Fruit fly (Drosophila melanogaster): Measurements from ENCODE around the gene eIF2beta.

The eIF2beta gene

DNA sequence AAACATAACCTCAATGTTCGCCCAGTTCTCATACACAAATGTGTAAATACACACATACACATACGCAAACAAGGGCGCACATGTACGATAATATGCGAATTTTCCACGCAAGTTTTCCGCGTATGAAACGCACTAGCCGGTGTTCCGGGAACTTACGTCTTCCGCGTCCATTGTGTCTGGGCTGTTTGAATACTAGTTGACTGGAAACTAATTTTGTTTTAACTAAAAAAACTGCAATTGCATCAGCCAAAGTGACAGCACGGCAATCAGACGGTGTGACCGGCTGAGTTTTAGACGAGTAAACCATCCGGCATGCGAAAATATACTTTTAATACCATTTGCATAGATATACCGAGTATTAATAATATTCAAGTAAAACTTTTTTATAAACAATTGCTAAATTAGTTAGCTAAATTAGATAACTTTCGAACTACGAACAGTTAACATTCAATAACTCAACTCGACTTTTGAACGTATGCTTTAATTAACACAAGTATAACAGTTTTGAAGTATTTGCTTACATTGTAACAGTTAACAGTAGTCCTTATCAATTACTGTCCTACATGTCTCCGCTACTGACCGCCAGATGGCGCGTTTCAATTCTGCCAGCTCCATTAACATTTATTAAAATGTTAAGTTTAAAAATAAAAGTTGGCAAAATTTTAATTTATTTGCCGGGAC, at the start of gene eIF2beta (continued):
- no peak for TF ChIP-seq Fer2 (tag; optimal IDR thresholded peaks at IDR 0.05)
- TF ChIP-seq CG12104 (GFP tag; optimal IDR thresholded peaks at IDR 0.05) = no peak
- peak; percentile 53 for TF ChIP-seq CG18262 (tag; optimal IDR thresholded peaks at IDR 0.05)
- no peak for TF ChIP-seq jigr1 (GFP tag; IDR thresholded peaks at IDR 0.05)
- no peak for TF ChIP-seq CG42726 (GFP tag; IDR thresholded peaks at IDR 0.05; ENCODE audit: partially characterized antibody)
- no peak for TF ChIP-seq zen (tag; optimal IDR thresholded peaks at IDR 0.05)
- peak; percentile 64 for TF ChIP-seq CG14710 (tag; optimal IDR thresholded peaks at IDR 0.05)
- no peak for TF ChIP-seq CG15011 (GFP tag; optimal IDR thresholded peaks at IDR 0.05)
- peak; percentile 41 for TF ChIP-seq D19A (tag; optimal IDR thresholded peaks at IDR 0.05)
- TF ChIP-seq chinmo (GFP tag; IDR thresholded peaks at IDR 0.05; ENCODE audit: partially characterized antibody) = peak; percentile 78; the same call in 3 of the 4 replicates
- TF ChIP-seq disco-r (GFP tag; optimal IDR thresholded peaks at IDR 0.05) = no peak
- no peak for TF ChIP-seq maf-S (GFP tag; optimal IDR thresholded peaks at IDR 0.05)
- no peak for TF ChIP-seq CG3995 (GFP tag; optimal IDR thresholded peaks at IDR 0.05)
- TF ChIP-seq Deaf1 (tag; optimal IDR thresholded peaks at IDR 0.05) = no peak
- TF ChIP-seq CG1602 (GFP tag; optimal IDR thresholded peaks at IDR 0.05) = no peak
- no peak for TF ChIP-seq HLH4C (GFP tag; IDR thresholded peaks at IDR 0.05; ENCODE audit: partially characterized antibody)
- TF ChIP-seq HmgD (GFP tag; optimal IDR thresholded peaks at IDR 0.05) = no peak
- no peak for TF ChIP-seq CG10462 (GFP tag; optimal IDR thresholded peaks at IDR 0.05)
- TF ChIP-seq Bteb2 (GFP tag; optimal IDR thresholded peaks at IDR 0.05) = no peak
- no peak for TF ChIP-seq ham (GFP tag; IDR thresholded peaks at IDR 0.05)
- TF ChIP-seq CG14667 (GFP tag; IDR thresholded peaks at IDR 0.05) = no peak
- TF ChIP-seq CG9437 (GFP tag; optimal IDR thresholded peaks at IDR 0.05) = no peak
- no peak for TF ChIP-seq CG14860 (GFP tag; IDR thresholded peaks at IDR 0.05; ENCODE audit: partially characterized antibody)
- TF ChIP-seq seq (GFP tag; IDR thresholded peaks at IDR 0.05) = no peak
- TF ChIP-seq amos (GFP tag; IDR thresholded peaks at IDR 0.05; ENCODE audit: partially characterized antibody) = no peak
- TF ChIP-seq CG1792 (GFP tag; optimal IDR thresholded peaks at IDR 0.05) = no peak
- TF ChIP-seq slou (GFP tag; optimal IDR thresholded peaks at IDR 0.05) = no peak
- TF ChIP-seq CG18764 (GFP tag; optimal IDR thresholded peaks at IDR 0.05) = peak; percentile 15
- TF ChIP-seq D19B (GFP tag; optimal IDR thresholded peaks at IDR 0.05) = no peak
- TF ChIP-seq TFAM (GFP tag; optimal IDR thresholded peaks at IDR 0.05) = no peak
- no peak for TF ChIP-seq ro (GFP tag; IDR thresholded peaks at IDR 0.05)
- TF ChIP-seq grau (tag; optimal IDR thresholded peaks at IDR 0.05) = peak; percentile 43
- TF ChIP-seq CG11504 (tag; optimal IDR thresholded peaks at IDR 0.05) = peak; percentile 42
- no peak for TF ChIP-seq CG13123 (GFP tag; optimal IDR thresholded peaks at IDR 0.05)
- peak; percentile 64 for TF ChIP-seq Fer1 (GFP tag; optimal IDR thresholded peaks at IDR 0.05)
- TF ChIP-seq cato (GFP tag; optimal IDR thresholded peaks at IDR 0.05; ENCODE audit: borderline replicate concordance) = no peak
- no peak for TF ChIP-seq CG7786 (GFP tag; optimal IDR thresholded peaks at IDR 0.05)
- TF ChIP-seq CG12769 (tag; optimal IDR thresholded peaks at IDR 0.05) = no peak
- peak in 1 of 2 experiments; percentile 26 for TF ChIP-seq insv (GFP tag; optimal IDR thresholded peaks at IDR 0.05)
- no peak for TF ChIP-seq zen2 (GFP tag; IDR thresholded peaks at IDR 0.05; ENCODE audit: partially characterized antibody)
- no peak for TF ChIP-seq zfh1 (GFP tag; IDR thresholded peaks at IDR 0.05)
- TF ChIP-seq MESR4 (GFP tag; optimal IDR thresholded peaks at IDR 0.05) = peak; percentile 98
- TF ChIP-seq CG10543 (GFP tag; optimal IDR thresholded peaks at IDR 0.05) = peak; percentile 27
- peak in 1 of 2 experiments; percentile 20 for TF ChIP-seq bsh (GFP tag; optimal IDR thresholded peaks at IDR 0.05)
- TF ChIP-seq PHDP (tag; optimal IDR thresholded peaks at IDR 0.05) = peak; percentile 45
- no peak for TF ChIP-seq danr (GFP tag; IDR thresholded peaks at IDR 0.05)
- TF ChIP-seq usp (GFP tag; optimal IDR thresholded peaks at IDR 0.05) = no peak
- TF ChIP-seq tna (GFP tag; IDR thresholded peaks at IDR 0.05; ENCODE audit: partially characterized antibody) = no peak
- no peak for TF ChIP-seq CG11085 (GFP tag; IDR thresholded peaks at IDR 0.05)
